Fruit fly (Drosophila melanogaster) whole organism, adult: ENCODE data around the gene Osbp.

Experiments
- CG11617 ChIP-seq: fragments of 200-800 bp; sonication (Bioruptor generic); optimal IDR thresholded peaks from 2 replicates; lab custom pipeline; 2017; ENCODE audit warnings: mild to moderate bottlenecking, missing biosample characterization, missing genetic modification reagents, missing genetic modification characterization
- CG12768 ChIP-seq: fragments of 200-800 bp; sonication (Bioruptor generic); optimal IDR thresholded peaks from 2 replicates; lab custom pipeline; 2017; ENCODE audit warnings: missing biosample characterization, missing genetic modification characterization, mild to moderate bottlenecking, moderate library complexity, missing genetic modification reagents
- CG14711 ChIP-seq: fragments of 200-800 bp; sonication (Bioruptor generic); optimal IDR thresholded peaks from 2 replicates; lab custom pipeline; 2018; ENCODE audit warnings: missing biosample characterization, mild to moderate bottlenecking, missing genetic modification characterization, moderate library complexity
- CG1620 ChIP-seq: fragments of 200-800 bp; sonication (Bioruptor generic); optimal IDR thresholded peaks from 2 replicates; lab custom pipeline; 2016; ENCODE audit warnings: missing biosample characterization, missing genetic modification characterization
- CG33017 ChIP-seq: fragments of 200-800 bp; sonication (Bioruptor generic); optimal IDR thresholded peaks from 2 replicates; lab custom pipeline; 2018; ENCODE audit warnings: missing biosample characterization, mild to moderate bottlenecking, missing genetic modification characterization, moderate library complexity
- CG5204 ChIP-seq: fragments of 200-800 bp; sonication (Bioruptor generic); optimal IDR thresholded peaks from 2 replicates; lab custom pipeline; 2016; ENCODE audit warnings: missing biosample characterization, missing genetic modification characterization
- CG7101 ChIP-seq: fragments of 200-800 bp; sonication (Bioruptor generic); optimal IDR thresholded peaks from 2 replicates; lab custom pipeline; 2018; ENCODE audit warnings: missing biosample characterization, mild to moderate bottlenecking, missing genetic modification characterization, moderate library complexity
- Clk ChIP-seq: fragments of 200-800 bp; sonication (Bioruptor generic); optimal IDR thresholded peaks from 2 replicates; lab custom pipeline; 2017; ENCODE audit warnings: missing biosample characterization, missing genetic modification characterization
- Crg-1 ChIP-seq: fragments of 200-800 bp; sonication (Bioruptor generic); optimal IDR thresholded peaks from 2 replicates; lab custom pipeline; 2016; ENCODE audit warnings: missing biosample characterization, missing genetic modification characterization
- Hr96 ChIP-seq: fragments of 200-800 bp; sonication (Bioruptor generic); optimal IDR thresholded peaks from 2 replicates; lab custom pipeline; 2016; ENCODE audit warnings: missing biosample characterization, missing genetic modification characterization
- Mnt ChIP-seq: fragments of 200-800 bp; sonication (Bioruptor generic); optimal IDR thresholded peaks from 2 replicates; lab custom pipeline; 2016; ENCODE audit warnings: missing biosample characterization, mild to moderate bottlenecking, missing genetic modification characterization
- bab1 ChIP-seq: fragments of 200-800 bp; sonication (Bioruptor generic); optimal IDR thresholded peaks from 3 replicates; lab custom pipeline; 2019; ENCODE audit warnings: missing biosample characterization, mild to moderate bottlenecking, missing genetic modification characterization, moderate library complexity
- cnc ChIP-seq, 2 experiments: fragments of >200 bp; optimal IDR thresholded peaks; 2 replicates each; lab custom pipeline; 2017
- ovo ChIP-seq: fragments of 200-800 bp; sonication (Bioruptor generic); optimal IDR thresholded peaks from 2 replicates; lab custom pipeline; 2016; ENCODE audit warnings: missing biosample characterization, missing genetic modification characterization
- pad ChIP-seq: fragments of 200-800 bp; sonication (Bioruptor generic); optimal IDR thresholded peaks from 3 replicates; lab custom pipeline; 2017; ENCODE audit warnings: missing biosample characterization, missing genetic modification characterization, mild to moderate bottlenecking, moderate library complexity, missing genetic modification reagents
- tj ChIP-seq: fragments of 200-800 bp; sonication (Bioruptor generic); optimal IDR thresholded peaks from 3 replicates; lab custom pipeline; 2017; ENCODE audit warnings: missing biosample characterization, mild to moderate bottlenecking, missing genetic modification characterization, moderate library complexity
- toe ChIP-seq: fragments of 200-800 bp; sonication (Bioruptor generic); optimal IDR thresholded peaks from 2 replicates; lab custom pipeline; 2016; ENCODE audit warnings: missing biosample characterization, missing genetic modification characterization

Osbp gene

DNA sequence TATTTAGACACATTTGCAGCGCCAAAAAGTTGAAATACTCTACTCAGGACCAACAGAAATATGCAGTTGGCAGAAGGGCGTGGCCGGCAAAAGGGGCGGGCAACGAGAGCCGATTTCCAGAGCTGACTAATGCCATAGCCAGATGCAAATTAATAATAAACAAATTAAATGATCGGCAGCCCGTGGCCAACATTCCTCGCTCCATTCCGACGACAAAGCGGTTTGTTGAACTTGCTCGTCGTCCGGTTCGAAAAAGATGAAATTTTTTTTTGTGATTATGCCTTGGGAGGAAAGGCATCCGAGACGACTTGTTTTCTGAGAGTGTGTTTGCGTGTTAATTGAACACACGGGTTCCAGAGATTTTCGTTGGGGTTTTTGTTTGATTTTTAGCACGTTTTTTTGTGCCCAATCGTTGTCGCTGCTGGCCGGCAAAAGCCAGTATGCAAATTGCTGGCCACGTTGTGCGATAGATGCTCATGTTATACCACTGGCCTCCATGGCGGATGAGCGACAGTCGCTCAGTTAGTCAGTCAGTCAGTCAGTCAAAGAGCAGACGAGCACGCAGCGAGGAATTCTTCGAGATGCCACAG is 48.6 kb downstream of the Osbp start:
- TF ChIP-seq CG14711 (tag; lab: Kevin White, UChicago) (no peak), Hr96 (GFP tag; lab: Kevin White, UChicago) (no peak), bab1 (GFP tag; lab: Kevin White, UChicago) (no peak), CG33017 (tag; lab: Kevin White, UChicago) (no peak), ovo (GFP tag; lab: Kevin White, UChicago) (no peak), cnc (optimal IDR thresholded peaks at IDR 0.05; lab: Kevin White, UChicago) (no peak), CG11617 (no peak), toe (no peak), Clk (GFP tag; lab: Kevin White, UChicago) (no peak), CG1620 (no peak), Mnt (GFP tag; lab: Kevin White, UChicago) (no peak), tj (GFP tag; lab: Kevin White, UChicago) (no peak), CG12768 (GFP tag; lab: Kevin White, UChicago) (no peak), CG5204 (GFP tag; lab: Kevin White, UChicago) (no peak)

DNA sequence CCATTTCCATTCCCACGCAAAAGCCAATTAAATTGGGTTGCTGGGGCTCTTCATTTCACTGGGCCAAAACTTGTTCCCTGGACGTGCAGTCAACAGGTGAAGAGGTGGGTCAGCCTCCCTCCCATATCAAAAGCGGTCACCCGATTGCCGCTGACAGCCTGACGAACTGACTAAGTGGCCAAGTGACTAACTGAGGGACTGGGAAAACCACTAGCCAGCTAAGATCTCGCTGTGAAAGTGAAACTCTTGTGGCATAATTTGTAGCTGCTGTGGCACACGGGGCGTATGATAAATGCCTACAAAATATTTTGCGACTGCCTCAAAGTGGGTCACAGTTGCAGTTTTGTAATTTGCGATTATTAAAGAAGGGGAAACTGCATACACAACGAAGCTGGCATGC is 49.6 kb downstream of the Osbp start:
- TF ChIP-seq pad = no peak
- no peak for TF ChIP-seq Hr96 (GFP tag; lab: Kevin White, UChicago)
- TF ChIP-seq CG1620 = no peak
- TF ChIP-seq CG7101 (tag; lab: Kevin White, UChicago) = no peak
- no peak for TF ChIP-seq cnc (optimal IDR thresholded peaks at IDR 0.05; lab: Kevin White, UChicago)
- TF ChIP-seq tj (GFP tag; lab: Kevin White, UChicago) = no peak

DNA sequence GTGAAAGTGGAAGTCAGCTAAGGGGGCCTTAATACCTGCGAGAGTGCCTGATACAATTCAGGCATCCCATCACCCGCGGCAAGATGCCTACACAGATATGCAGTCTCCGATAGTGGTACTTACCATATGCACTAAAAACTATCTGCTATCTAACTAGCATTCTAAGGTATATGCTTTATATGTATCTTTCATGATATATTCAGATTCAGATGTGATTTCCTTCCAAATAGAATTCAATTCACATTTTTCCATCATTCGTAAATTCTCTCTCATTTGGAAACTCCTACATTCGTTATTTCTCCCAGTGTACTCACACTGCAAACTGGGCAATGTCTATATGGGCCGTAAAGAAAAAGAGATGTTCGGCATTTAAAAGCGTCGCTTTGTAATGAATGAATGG is 51.6 kb downstream of the Osbp start:
- TF ChIP-seq Crg-1 (GFP tag; lab: Kevin White, UChicago) (no peak), bab1 (GFP tag; lab: Kevin White, UChicago) (no peak)
